Worm (Caenorhabditis elegans) whole organism, midembryonic: Measurements from ENCODE around the gene spp-1.

ENCODE experiments used
- T22C8.4 ChIP-seq: fragments of 200-800 bp; sonication (Bioruptor generic); IDR thresholded peaks from 2 replicates; pipeline ENCODE4 v1.3.6; 2022; ENCODE audit warnings: missing genetic modification characterization, missing compliant biosample characterization
- cog-1 ChIP-seq: sonication (generic microtip); optimal IDR thresholded peaks from 2 replicates; lab custom pipeline; 2016; ENCODE audit warnings: missing genetic modification characterization, missing compliant biosample characterization
- flt-1 ChIP-seq: fragments of 200-800 bp; sonication (Bioruptor generic); IDR thresholded peaks from 2 replicates; pipeline ENCODE4 v1.3.6; 2022; ENCODE audit warnings: missing genetic modification characterization, missing compliant biosample characterization
- klf-2 ChIP-seq: fragments of 200-800 bp; sonication (Bioruptor generic); conservative IDR thresholded peaks from 2 replicates; pipeline ENCODE4 v1.3.6; 2022; ENCODE audit warnings: missing genetic modification reagents, missing genetic modification characterization, missing compliant biosample characterization
- med-1 ChIP-seq: sonication (generic microtip); optimal IDR thresholded peaks from 2 replicates; lab custom pipeline; 2017; ENCODE audit warnings: missing genetic modification characterization, mild to moderate bottlenecking, missing compliant biosample characterization, antibody characterized with exemption, missing genetic modification reagents; ENCODE audit not compliant: insufficient read depth
- ref-1 ChIP-seq: fragments of 200-800 bp; sonication (Bioruptor generic); conservative IDR thresholded peaks from 2 replicates; pipeline ENCODE4 v1.3.6; 2022; ENCODE audit warnings: missing genetic modification reagents, missing genetic modification characterization, missing compliant biosample characterization
- tab-1 ChIP-seq: fragments of 200-800 bp; sonication (Bioruptor generic); IDR thresholded peaks from 2 replicates; pipeline ENCODE4 v1.3.6; 2022; ENCODE audit warnings: missing genetic modification characterization, missing compliant biosample characterization
- ztf-23 ChIP-seq: fragments of 200-800 bp; sonication (Bioruptor generic); IDR thresholded peaks from 2 replicates; pipeline ENCODE4 v1.3.6; 2022; ENCODE audit warnings: missing genetic modification reagents, missing genetic modification characterization, missing compliant biosample characterization
- ztf-29 ChIP-seq: fragments of 200-800 bp; sonication (Bioruptor generic); IDR thresholded peaks from 2 replicates; pipeline ENCODE4 v1.3.6; 2022; ENCODE audit warnings: missing genetic modification reagents, missing genetic modification characterization, missing compliant biosample characterization

The spp-1 gene

ce11 chrIII:10331232-10331631 lies 24.2 kb downstream of the spp-1 start:
- TF ChIP-seq klf-2 (GFP tag; lab: Robert Waterston, UW) (no peak), T22C8.4 (GFP tag; lab: Robert Waterston, UW) (no peak), ztf-23 (no peak), ztf-29 (GFP tag; lab: Robert Waterston, UW) (no peak), med-1 (GFP tag; lab: Kevin White, UChicago) (no peak), ref-1 (GFP tag; lab: Robert Waterston, UW) (no peak), flt-1 (GFP tag; lab: Robert Waterston, UW) (no peak), cog-1 (tag; lab: Kevin White, UChicago) (no peak), tab-1 (GFP tag; lab: Robert Waterston, UW) (no peak)

ce11 chrIII:10330372-10331062 lies 25.0 kb downstream of the spp-1 start, which contains the start of gene nex-2:
Gene nex-2 (minus strand): TSS chrIII:10330422.
- no peak for TF ChIP-seq med-1 (GFP tag; lab: Kevin White, UChicago)
- TF ChIP-seq flt-1 (GFP tag; lab: Robert Waterston, UW): no peak
- TF ChIP-seq klf-2 (GFP tag; lab: Robert Waterston, UW): no peak
- no peak for TF ChIP-seq T22C8.4 (GFP tag; lab: Robert Waterston, UW)
- no peak for TF ChIP-seq ref-1 (GFP tag; lab: Robert Waterston, UW)

ce11 chrIII:10329811-10330210 lies 25.7 kb downstream of the spp-1 start:
- TF ChIP-seq flt-1 (GFP tag; lab: Robert Waterston, UW): no peak
- no peak for TF ChIP-seq cog-1 (tag; lab: Kevin White, UChicago)
- TF ChIP-seq T22C8.4 (GFP tag; lab: Robert Waterston, UW): no peak
- no peak for TF ChIP-seq ztf-29 (GFP tag; lab: Robert Waterston, UW)
- TF ChIP-seq ref-1 (GFP tag; lab: Robert Waterston, UW): no peak
- no peak for TF ChIP-seq med-1 (GFP tag; lab: Kevin White, UChicago)
- no peak for TF ChIP-seq tab-1 (GFP tag; lab: Robert Waterston, UW)
- no peak for TF ChIP-seq ztf-23
- TF ChIP-seq klf-2 (GFP tag; lab: Robert Waterston, UW): no peak

- TF ChIP-seq tab-1 (GFP tag; lab: Robert Waterston, UW) (no peak), flt-1 (GFP tag; lab: Robert Waterston, UW) (no peak), klf-2 (GFP tag; lab: Robert Waterston, UW) (no peak), ztf-29 (GFP tag; lab: Robert Waterston, UW) (no peak), cog-1 (tag; lab: Kevin White, UChicago) (no peak), med-1 (GFP tag; lab: Kevin White, UChicago) (no peak), ztf-23 (no peak), T22C8.4 (GFP tag; lab: Robert Waterston, UW) (no peak), ref-1 (GFP tag; lab: Robert Waterston, UW) (no peak)
These were observed 26.6 kb downstream of the spp-1 start for ce11 chrIII:10328565-10329541.

ce11 chrIII:10326327-10326726 lies 29.1 kb downstream of the spp-1 start:
- no peak for TF ChIP-seq tab-1 (GFP tag; lab: Robert Waterston, UW)
- TF ChIP-seq klf-2 (GFP tag; lab: Robert Waterston, UW): no peak
- TF ChIP-seq T22C8.4 (GFP tag; lab: Robert Waterston, UW): no peak
- no peak for TF ChIP-seq ztf-23
- TF ChIP-seq cog-1 (tag; lab: Kevin White, UChicago): no peak
- no peak for TF ChIP-seq flt-1 (GFP tag; lab: Robert Waterston, UW)
- TF ChIP-seq ztf-29 (GFP tag; lab: Robert Waterston, UW): no peak
- no peak for TF ChIP-seq ref-1 (GFP tag; lab: Robert Waterston, UW)
- TF ChIP-seq med-1 (GFP tag; lab: Kevin White, UChicago): no peak

- TF ChIP-seq tab-1 (GFP tag; lab: Robert Waterston, UW) (no peak), T22C8.4 (GFP tag; lab: Robert Waterston, UW) (no peak), cog-1 (tag; lab: Kevin White, UChicago) (no peak), ztf-23 (no peak), ref-1 (GFP tag; lab: Robert Waterston, UW) (no peak), ztf-29 (GFP tag; lab: Robert Waterston, UW) (no peak), med-1 (GFP tag; lab: Kevin White, UChicago) (no peak), flt-1 (GFP tag; lab: Robert Waterston, UW) (no peak), klf-2 (GFP tag; lab: Robert Waterston, UW) (no peak)
These were observed 34.7 kb downstream of the spp-1 start, which contains the start of gene sas-7 for ce11 chrIII:10320788-10321187. Gene sas-7 (plus strand): TSS chrIII:10321019.

- 0 out of 2 replicates have a peak, but pooled peaks have one; percentile 30 for TF ChIP-seq flt-1 (GFP tag; lab: Robert Waterston, UW)
These were observed 35.2 kb downstream of the spp-1 start for ce11 chrIII:10320228-10320705.

- TF ChIP-seq ztf-23: no peak
- peak; percentile 41 for TF ChIP-seq cog-1 (tag; lab: Kevin White, UChicago)
- TF ChIP-seq flt-1 (GFP tag; lab: Robert Waterston, UW): no peak
- no peak for TF ChIP-seq klf-2 (GFP tag; lab: Robert Waterston, UW)
- TF ChIP-seq ztf-29 (GFP tag; lab: Robert Waterston, UW): no peak
- no peak for TF ChIP-seq med-1 (GFP tag; lab: Kevin White, UChicago)
- peak; percentile 97 for TF ChIP-seq T22C8.4 (GFP tag; lab: Robert Waterston, UW)
These were observed 36.7 kb downstream of the spp-1 start, which contains the start of gene unc-69 for ce11 chrIII:10318755-10319154. Gene unc-69 (plus strand): TSS chrIII:10318939.
